Fruit fly (Drosophila melanogaster): ENCODE results near the gene Leash.

Leash gene

DNA sequence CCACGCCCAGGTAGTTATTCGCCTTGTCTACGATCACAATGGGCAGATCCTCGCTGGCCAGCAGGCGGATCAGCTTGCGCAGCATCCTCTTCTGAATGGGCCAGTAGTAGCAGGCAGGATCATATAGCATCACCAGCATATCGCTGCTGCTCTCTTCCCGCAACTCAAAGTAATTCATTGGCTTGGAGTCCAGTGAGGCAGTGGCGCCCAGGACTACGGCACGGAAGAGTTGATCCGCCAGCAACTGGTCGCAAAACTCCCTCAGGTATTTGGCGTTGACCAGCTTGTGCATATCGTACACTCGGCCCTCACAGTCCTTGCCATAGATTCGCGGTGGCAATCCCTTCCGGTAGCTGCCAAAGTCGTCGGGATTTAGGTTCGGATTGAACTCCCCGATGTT, 6.7 kb upstream of the Leash start:
- TF ChIP-seq CG15710 (tag; optimal IDR thresholded peaks at IDR 0.05) (no peak), Ets98B (GFP tag; IDR thresholded peaks at IDR 0.05) (no peak), CG10348 (GFP tag; IDR thresholded peaks at IDR 0.05) (no peak), EcR (GFP tag; optimal IDR thresholded peaks at IDR 0.05) (no peak), CG32121 (GFP tag; IDR thresholded peaks at IDR 0.05) (no peak), CG14655 (GFP tag; optimal IDR thresholded peaks at IDR 0.05) (no peak), fd96Ca (GFP tag; IDR thresholded peaks at IDR 0.05) (no peak), CG9948 (tag; optimal IDR thresholded peaks at IDR 0.05) (no peak), CG8159 (tag; optimal IDR thresholded peaks at IDR 0.05) (no peak), CG12605 (GFP tag; IDR thresholded peaks at IDR 0.05) (no peak), gl (tag; optimal IDR thresholded peaks at IDR 0.05) (no peak), Pif1B (GFP tag; optimal IDR thresholded peaks at IDR 0.05) (no peak), D1 (tag; optimal IDR thresholded peaks at IDR 0.05) (no peak), CG17806 (tag; optimal IDR thresholded peaks at IDR 0.05) (no peak)

DNA sequence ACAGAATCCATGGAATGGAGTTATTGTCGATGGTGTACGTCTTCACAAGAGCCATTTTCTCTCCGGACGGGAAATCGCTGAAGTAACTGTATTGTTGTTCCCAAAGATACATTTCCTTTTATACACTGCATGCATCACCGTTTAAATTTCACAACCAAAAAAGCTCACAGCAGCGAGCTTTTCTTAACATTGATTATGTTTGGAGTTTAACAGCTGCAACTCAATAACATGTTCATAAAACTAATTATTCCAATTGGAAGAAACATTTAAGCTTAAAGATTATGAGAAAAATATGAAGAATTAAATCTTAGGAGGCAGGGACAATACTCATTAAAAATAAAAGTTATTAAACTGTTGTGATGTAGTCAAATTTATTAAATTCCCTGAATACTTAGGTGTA, 6.1 kb upstream of the Leash start, which contains the start of gene CG14695:
Gene CG14695, minus strand, starts transcription at position 101 of the 400 bp plus-strand sequence.
- no peak for TF ChIP-seq CG13204 (GFP tag; optimal IDR thresholded peaks at IDR 0.05)
- TF ChIP-seq D1 (tag; optimal IDR thresholded peaks at IDR 0.05) = no peak
- no peak for TF ChIP-seq Ets98B (GFP tag; IDR thresholded peaks at IDR 0.05)
- no peak for TF ChIP-seq Pif1B (GFP tag; optimal IDR thresholded peaks at IDR 0.05)
- no peak for TF ChIP-seq CG8301 (tag; optimal IDR thresholded peaks at IDR 0.05)
- TF ChIP-seq CG10348 (GFP tag; IDR thresholded peaks at IDR 0.05) = no peak
- no peak for TF ChIP-seq CG34367 (tag; optimal IDR thresholded peaks at IDR 0.05)
- TF ChIP-seq CG9948 (tag; optimal IDR thresholded peaks at IDR 0.05) = no peak
- no peak for TF ChIP-seq Pif1A (GFP tag; optimal IDR thresholded peaks at IDR 0.05)
- no peak for TF ChIP-seq gl (tag; optimal IDR thresholded peaks at IDR 0.05)

DNA sequence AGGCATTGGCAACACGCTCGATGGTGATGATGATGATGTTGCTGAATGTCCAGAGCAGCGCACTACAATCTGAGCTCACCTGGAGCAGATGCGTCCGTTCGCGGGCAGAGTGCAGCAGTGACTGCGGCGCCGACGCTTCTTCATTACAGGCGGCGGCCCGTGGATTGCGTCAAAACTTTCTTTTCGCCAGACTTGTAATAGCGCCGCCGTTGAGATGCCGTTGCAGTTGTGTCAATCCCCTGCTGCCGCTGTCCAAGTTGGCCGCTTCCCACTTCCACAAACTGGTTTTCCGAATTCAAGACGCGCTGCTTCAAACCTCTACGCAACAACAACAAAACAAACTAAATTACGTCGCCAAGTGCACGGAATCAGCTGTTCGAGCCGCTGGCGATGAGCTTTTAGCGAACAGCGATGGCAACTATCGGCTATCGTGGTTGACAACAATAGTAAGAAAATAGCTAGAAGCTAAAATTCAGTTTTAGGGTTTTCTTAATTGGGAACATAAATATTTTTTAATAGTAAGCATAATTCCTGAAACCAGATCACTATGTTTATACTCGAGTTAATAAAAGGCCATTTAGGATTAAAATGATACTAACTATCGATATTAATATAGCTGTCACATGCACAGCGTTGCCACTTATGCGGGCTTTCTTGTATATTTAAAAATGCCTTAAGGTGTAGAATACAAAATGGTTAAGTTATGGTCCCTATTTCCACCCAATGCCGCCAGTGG, 3.3 kb upstream of the Leash start, which contains the start of gene Tpc1:
Gene Tpc1, minus strand, starts transcription at position 365 of the 736 bp plus-strand sequence.
- TF ChIP-seq CG15710 (tag; optimal IDR thresholded peaks at IDR 0.05) (peak; percentile 5), CG12605 (GFP tag; IDR thresholded peaks at IDR 0.05) (no peak; the same call in 1 of the 2 replicates), CG10348 (GFP tag; IDR thresholded peaks at IDR 0.05) (no peak), CG34367 (tag; optimal IDR thresholded peaks at IDR 0.05) (no peak), fd96Ca (GFP tag; IDR thresholded peaks at IDR 0.05) (no peak), Ets98B (GFP tag; IDR thresholded peaks at IDR 0.05) (peak; percentile 27; the same call in 1 of the 2 replicates), CG32121 (GFP tag; IDR thresholded peaks at IDR 0.05) (no peak), Pif1B (GFP tag; optimal IDR thresholded peaks at IDR 0.05) (no peak), rn (GFP tag; IDR thresholded peaks at IDR 0.05) (no peak), D1 (tag; optimal IDR thresholded peaks at IDR 0.05) (no peak), CG13204 (GFP tag; optimal IDR thresholded peaks at IDR 0.05) (peak; percentile 95), CG14655 (GFP tag; optimal IDR thresholded peaks at IDR 0.05) (no peak), CG4496 (GFP tag; IDR thresholded peaks at IDR 0.05) (no peak), Snoo (tag; optimal IDR thresholded peaks at IDR 0.05) (peak; percentile 61), CG17806 (tag; optimal IDR thresholded peaks at IDR 0.05) (no peak), CG8159 (tag; optimal IDR thresholded peaks at IDR 0.05) (no peak), EcR (GFP tag; optimal IDR thresholded peaks at IDR 0.05) (peak; percentile 53), gl (tag; optimal IDR thresholded peaks at IDR 0.05) (no peak), Pif1A (GFP tag; optimal IDR thresholded peaks at IDR 0.05) (no peak), CG9948 (tag; optimal IDR thresholded peaks at IDR 0.05) (no peak), CG8301 (tag; optimal IDR thresholded peaks at IDR 0.05) (peak; percentile 4)

DNA sequence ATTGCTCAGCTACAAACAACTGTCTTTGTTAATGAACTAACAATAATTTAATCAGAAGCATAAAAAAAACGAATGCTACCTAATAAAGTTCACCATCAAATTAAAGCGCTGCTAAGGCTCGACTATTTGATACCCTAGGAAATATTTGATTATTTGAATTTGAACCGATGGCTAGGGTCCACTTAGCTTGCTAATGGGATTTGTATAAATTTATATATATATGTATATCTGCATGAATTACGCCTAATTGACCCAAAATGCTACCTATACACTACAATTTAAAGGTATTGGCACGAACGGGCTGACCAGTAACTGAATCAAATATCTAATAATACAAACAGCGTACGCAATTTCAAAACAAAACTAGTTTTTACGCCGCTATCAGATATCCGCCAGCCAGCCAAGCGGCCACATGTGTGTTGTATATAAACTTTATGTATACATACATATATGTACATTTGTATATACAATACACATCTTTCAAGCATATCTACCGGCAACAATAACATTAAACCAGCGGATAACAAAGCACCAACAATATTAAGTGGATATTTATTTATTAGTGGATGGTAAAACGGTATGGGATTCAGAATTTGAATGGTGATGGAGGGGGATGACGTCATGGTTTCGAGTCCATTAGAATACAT, 1.2 kb upstream of the Leash start:
- TF ChIP-seq CG12605 (GFP tag; IDR thresholded peaks at IDR 0.05) (0 out of 2 replicates have a peak, but pooled peaks have one; percentile 19), CG10348 (GFP tag; IDR thresholded peaks at IDR 0.05) (no peak), CG4496 (GFP tag; IDR thresholded peaks at IDR 0.05) (peak; percentile 68), CG13204 (GFP tag; optimal IDR thresholded peaks at IDR 0.05) (no peak), Ets98B (GFP tag; IDR thresholded peaks at IDR 0.05) (peak; percentile 38; the same call in 1 of the 2 replicates), EcR (GFP tag; optimal IDR thresholded peaks at IDR 0.05) (no peak), CG8159 (tag; optimal IDR thresholded peaks at IDR 0.05) (no peak), fd96Ca (GFP tag; IDR thresholded peaks at IDR 0.05) (peak; percentile 27; the same call in 1 of the 3 replicates), CG14655 (GFP tag; optimal IDR thresholded peaks at IDR 0.05) (no peak), CG9948 (tag; optimal IDR thresholded peaks at IDR 0.05) (no peak), CG8301 (tag; optimal IDR thresholded peaks at IDR 0.05) (no peak), D1 (tag; optimal IDR thresholded peaks at IDR 0.05) (no peak), CG15710 (tag; optimal IDR thresholded peaks at IDR 0.05) (no peak), gl (tag; optimal IDR thresholded peaks at IDR 0.05) (no peak), CG32121 (GFP tag; IDR thresholded peaks at IDR 0.05) (peak; percentile 59)

DNA sequence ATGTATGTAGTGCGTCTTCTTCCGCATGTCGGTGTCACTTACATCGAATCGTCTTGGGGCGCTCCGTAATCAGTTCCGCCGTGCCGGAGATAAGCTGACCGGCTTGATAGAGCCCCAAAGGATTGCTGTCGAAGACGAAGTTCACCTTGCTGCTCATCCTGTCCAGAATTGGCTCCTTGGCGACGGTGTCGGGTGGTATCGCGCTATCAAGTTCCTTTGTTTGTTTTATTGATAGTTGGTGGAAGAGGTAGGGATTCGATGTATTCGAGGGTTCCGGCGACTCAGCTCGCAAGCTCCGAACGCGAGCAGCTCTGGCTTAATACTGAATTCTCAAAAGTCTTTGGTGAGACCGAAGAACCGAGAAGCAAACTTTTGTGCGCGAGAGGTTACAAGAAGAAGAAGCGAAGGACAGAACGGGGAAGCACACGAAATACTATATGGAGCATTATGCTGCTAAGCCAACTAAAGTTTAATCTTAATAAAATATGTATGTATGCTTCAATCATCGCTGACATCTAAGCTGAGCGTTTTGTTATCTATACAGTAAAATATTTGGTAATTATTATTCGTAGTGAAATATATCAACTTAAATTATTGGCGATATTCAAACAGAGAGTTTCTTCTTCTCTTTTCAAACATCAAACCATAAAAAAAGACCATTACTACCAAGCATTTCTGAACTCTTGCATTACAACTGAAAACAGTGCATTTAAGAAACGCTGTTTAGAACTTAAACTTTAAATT, 490 bp upstream of the Leash start, which contains the start of gene CG14696:
Gene CG14696, minus strand, starts transcription at position 324 of the 744 bp plus-strand sequence.
- TF ChIP-seq CG13204 (GFP tag; optimal IDR thresholded peaks at IDR 0.05) = no peak
- TF ChIP-seq CG4496 (GFP tag; IDR thresholded peaks at IDR 0.05) = no peak
- no peak for TF ChIP-seq CG14655 (GFP tag; optimal IDR thresholded peaks at IDR 0.05)
- no peak for TF ChIP-seq rn (GFP tag; IDR thresholded peaks at IDR 0.05)
- no peak for TF ChIP-seq Snoo (tag; optimal IDR thresholded peaks at IDR 0.05)
- TF ChIP-seq CG15710 (tag; optimal IDR thresholded peaks at IDR 0.05) = no peak
- TF ChIP-seq CG34367 (tag; optimal IDR thresholded peaks at IDR 0.05) = no peak
- no peak for TF ChIP-seq Pif1A (GFP tag; optimal IDR thresholded peaks at IDR 0.05)
